Worm (Caenorhabditis elegans) whole organism, early embryonic: ENCODE data around the gene seb-3.

Source experiments
- B0310.2 ChIP-seq: sonication (generic microtip); optimal IDR thresholded peaks from 2 replicates; lab custom pipeline; 2016; ENCODE audit warnings: mild to moderate bottlenecking, missing genetic modification characterization, missing compliant biosample characterization
- F13C5.2 ChIP-seq: sonication (generic microtip); optimal IDR thresholded peaks from 2 replicates; lab custom pipeline; 2017; ENCODE audit warnings: mild to moderate bottlenecking, missing genetic modification characterization, inconsistent platforms, missing compliant biosample characterization
- aly-1 ChIP-seq: sonication (generic microtip); optimal IDR thresholded peaks from 2 replicates; lab custom pipeline; 2016; ENCODE audit warnings: missing genetic modification characterization, missing compliant biosample characterization
- ama-1 ChIP-seq: fragments of 150-350 bp; optimal IDR thresholded peaks from 2 replicates; lab custom pipeline; 2014
- ceh-13 ChIP-seq: fragments of 200-800 bp; sonication (Bioruptor generic); optimal IDR thresholded peaks from 2 replicates; lab custom pipeline; 2018; ENCODE audit warnings: mild to moderate bottlenecking, missing genetic modification characterization, missing compliant biosample characterization
- ceh-36 ChIP-seq: sonication (generic microtip); optimal IDR thresholded peaks from 2 replicates; lab custom pipeline; 2016; ENCODE audit warnings: missing genetic modification characterization, inconsistent platforms, missing compliant biosample characterization
- ets-7 ChIP-seq: sonication (generic microtip); optimal IDR thresholded peaks from 2 replicates; lab custom pipeline; 2016; ENCODE audit warnings: missing genotype, missing genetic modification characterization, missing compliant biosample characterization
- flt-1 ChIP-seq: fragments of 200-800 bp; sonication (Bioruptor generic); IDR thresholded peaks from 2 replicates; pipeline ENCODE4 v1.3.6; 2022; ENCODE audit warnings: missing genetic modification characterization, missing compliant biosample characterization
- hmbx-1 ChIP-seq: sonication (generic microtip); optimal IDR thresholded peaks from 2 replicates; lab custom pipeline; 2016; ENCODE audit warnings: mild to moderate bottlenecking, missing genetic modification characterization, missing compliant biosample characterization
- hmg-4 ChIP-seq: fragments of 200-800 bp; sonication (Bioruptor generic); optimal IDR thresholded peaks from 2 replicates; lab custom pipeline; 2018; ENCODE audit warnings: mild to moderate bottlenecking, missing genetic modification characterization, missing compliant biosample characterization
- hnd-1 ChIP-seq: sonication (generic microtip); optimal IDR thresholded peaks from 2 replicates; lab custom pipeline; 2016; ENCODE audit warnings: missing genetic modification characterization, missing compliant biosample characterization
- pes-1 ChIP-seq: fragments of 200-800 bp; sonication (Bioruptor generic); IDR thresholded peaks from 2 replicates; pipeline ENCODE4 v1.3.6; 2022; ENCODE audit warnings: missing genetic modification reagents, missing genetic modification characterization, missing compliant biosample characterization
- scrt-1 ChIP-seq: fragments of 200-800 bp; sonication (Bioruptor generic); IDR thresholded peaks from 2 replicates; pipeline ENCODE4 v1.3.6; 2022; ENCODE audit warnings: missing genetic modification characterization, missing compliant biosample characterization
- sea-1 ChIP-seq: fragments of 200-800 bp; sonication (Bioruptor generic); conservative IDR thresholded peaks from 2 replicates; pipeline ENCODE4 v1.3.6; 2022; ENCODE audit warnings: missing genetic modification characterization, missing compliant biosample characterization
- tbx-11 ChIP-seq: fragments of 200-800 bp; sonication (Bioruptor generic); IDR thresholded peaks from 2 replicates; pipeline ENCODE4 v1.3.6; 2022; ENCODE audit warnings: missing genetic modification characterization, missing compliant biosample characterization
- tbx-37 ChIP-seq: fragments of 200-800 bp; sonication (Bioruptor generic); conservative IDR thresholded peaks from 2 replicates; pipeline ENCODE4 v1.3.6; 2022; ENCODE audit warnings: missing genetic modification reagents, missing genetic modification characterization, missing compliant biosample characterization
- tra-4 ChIP-seq: sonication (generic microtip); optimal IDR thresholded peaks from 2 replicates; lab custom pipeline; 2017; ENCODE audit warnings: missing genetic modification characterization, missing compliant biosample characterization

The seb-3 gene

ce11 chrX:15026008-15026407 is at the start of gene seb-3:
seb-3 (plus strand) TSS chrX:15026308.
- TF ChIP-seq flt-1 (GFP tag; lab: Robert Waterston, UW) (no peak), ets-7 (no peak), aly-1 (tag; lab: Kevin White, UChicago) (no peak), tbx-37 (no peak), ama-1 (lab: Kevin White, UChicago) (no peak)

DNA sequence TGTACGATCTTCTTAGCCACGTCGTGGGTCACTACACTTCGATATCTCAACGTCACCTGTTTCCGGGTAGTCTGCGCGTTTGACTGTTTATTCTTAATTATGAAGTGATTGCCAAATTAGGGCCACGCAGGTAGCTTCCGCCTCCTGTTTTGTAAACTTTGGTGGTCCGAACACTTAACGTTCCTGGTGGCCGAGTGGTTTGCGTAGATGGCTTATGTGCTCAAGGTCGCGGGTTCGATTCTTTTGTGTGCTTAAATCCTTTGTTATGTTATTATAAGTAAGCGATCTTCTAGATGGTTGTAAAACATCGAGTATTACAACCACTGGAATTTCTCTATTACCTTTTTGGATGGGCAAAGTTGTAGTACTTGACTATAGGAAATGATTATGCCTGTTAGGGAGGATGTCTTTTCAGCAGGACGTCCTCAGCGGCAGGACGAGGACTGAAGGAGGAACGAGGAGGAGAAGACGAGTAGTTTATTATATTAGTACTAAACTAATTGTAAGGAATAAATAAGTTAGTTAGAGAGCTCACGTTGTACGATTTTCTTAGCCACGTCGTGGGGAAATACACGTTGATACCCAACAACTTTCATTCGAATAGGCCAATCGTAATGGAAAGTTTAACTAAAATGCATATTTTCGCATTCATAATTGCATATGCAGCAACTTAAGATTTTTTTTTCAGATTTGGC is 49.1 kb upstream of the seb-3 start:
- TF ChIP-seq hnd-1 (no peak), tbx-37 (no peak), sea-1 (GFP tag; lab: Robert Waterston, UW) (no peak), hmbx-1 (tag; lab: Kevin White, UChicago) (no peak), ceh-13 (GFP tag; lab: Kevin White, UChicago) (no peak), aly-1 (tag; lab: Kevin White, UChicago) (no peak), pes-1 (no peak), scrt-1 (GFP tag; lab: Robert Waterston, UW) (no peak), ceh-36 (no peak), tbx-11 (GFP tag; lab: Robert Waterston, UW) (no peak), flt-1 (GFP tag; lab: Robert Waterston, UW) (no peak), hmg-4 (GFP tag; lab: Kevin White, UChicago) (no peak), B0310.2 (tag; lab: Kevin White, UChicago) (no peak), tra-4 (tag; lab: Kevin White, UChicago) (no peak), F13C5.2 (tag; lab: Kevin White, UChicago) (no peak)

- no peak for TF ChIP-seq scrt-1 (GFP tag; lab: Robert Waterston, UW)
- TF ChIP-seq hmg-4 (GFP tag; lab: Kevin White, UChicago) = no peak
- TF ChIP-seq ets-7 = no peak
- no peak for TF ChIP-seq ama-1 (lab: Kevin White, UChicago)
- no peak for TF ChIP-seq hnd-1
- no peak for TF ChIP-seq tbx-11 (GFP tag; lab: Robert Waterston, UW)
- TF ChIP-seq ceh-36 = no peak
- TF ChIP-seq pes-1 = no peak
- TF ChIP-seq aly-1 (tag; lab: Kevin White, UChicago) = no peak
- no peak for TF ChIP-seq flt-1 (GFP tag; lab: Robert Waterston, UW)
- no peak for TF ChIP-seq ceh-13 (GFP tag; lab: Kevin White, UChicago)
- no peak for TF ChIP-seq tra-4 (tag; lab: Kevin White, UChicago)
- TF ChIP-seq tbx-37 = no peak
- TF ChIP-seq hmbx-1 (tag; lab: Kevin White, UChicago) = no peak
- TF ChIP-seq F13C5.2 (tag; lab: Kevin White, UChicago) = no peak
- no peak for TF ChIP-seq B0310.2 (tag; lab: Kevin White, UChicago)
These were observed 47.4 kb upstream of the seb-3 start for ce11 chrX:14978756-14979155.

DNA sequence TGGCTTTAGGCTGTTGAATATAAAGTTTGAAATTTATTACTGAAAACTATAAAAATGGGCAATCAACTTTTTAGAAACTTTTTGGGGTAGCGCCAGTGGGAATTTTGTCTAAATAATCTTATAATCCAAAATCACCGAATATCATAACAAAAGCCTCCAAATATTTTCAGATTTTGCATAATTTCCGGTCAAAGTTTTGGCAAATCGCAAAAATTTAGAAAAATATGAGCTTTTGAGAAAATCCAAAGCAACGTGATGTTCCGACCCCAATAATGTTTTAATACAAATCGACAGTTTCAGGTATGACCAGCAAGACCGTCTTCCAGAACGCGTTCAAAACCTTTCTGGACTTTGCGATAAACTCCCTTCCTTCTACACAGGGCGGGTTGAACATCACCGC is 46.7 kb upstream of the seb-3 start, which contains the start of gene emre-1:
TSS of gene emre-1 (plus strand) at position 301 of the 400 bp plus-strand sequence.
- TF ChIP-seq hmg-4 (GFP tag; lab: Kevin White, UChicago) = no peak

DNA sequence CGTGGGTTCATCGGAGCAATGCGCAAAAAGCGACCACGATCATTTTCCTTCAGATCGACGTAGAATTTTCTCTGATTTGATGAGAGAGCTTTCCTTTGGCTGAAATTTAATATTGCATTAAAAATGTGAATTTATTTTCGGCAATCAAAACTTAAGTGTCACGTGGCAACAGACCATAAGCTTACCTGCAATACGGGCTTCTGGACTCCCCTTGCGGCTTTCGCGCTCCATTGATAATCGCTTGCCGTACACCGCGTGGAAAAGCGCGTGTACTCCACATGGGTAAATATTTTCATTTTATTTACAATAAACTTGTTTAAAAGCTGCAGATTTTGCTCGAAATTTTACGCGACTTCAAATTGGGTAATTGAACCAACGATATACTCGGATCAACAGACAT is 43.6 kb upstream of the seb-3 start, which contains the start of gene plp-2:
TSS of gene plp-2 (minus strand) at position 280 of the 400 bp plus-strand sequence.
- TF ChIP-seq ets-7 (no peak), tra-4 (tag; lab: Kevin White, UChicago) (no peak), scrt-1 (GFP tag; lab: Robert Waterston, UW) (no peak), flt-1 (GFP tag; lab: Robert Waterston, UW) (no peak), hnd-1 (no peak), B0310.2 (tag; lab: Kevin White, UChicago) (no peak), ceh-36 (no peak), tbx-11 (GFP tag; lab: Robert Waterston, UW) (no peak), pes-1 (no peak), F13C5.2 (tag; lab: Kevin White, UChicago) (no peak), sea-1 (GFP tag; lab: Robert Waterston, UW) (no peak)

DNA sequence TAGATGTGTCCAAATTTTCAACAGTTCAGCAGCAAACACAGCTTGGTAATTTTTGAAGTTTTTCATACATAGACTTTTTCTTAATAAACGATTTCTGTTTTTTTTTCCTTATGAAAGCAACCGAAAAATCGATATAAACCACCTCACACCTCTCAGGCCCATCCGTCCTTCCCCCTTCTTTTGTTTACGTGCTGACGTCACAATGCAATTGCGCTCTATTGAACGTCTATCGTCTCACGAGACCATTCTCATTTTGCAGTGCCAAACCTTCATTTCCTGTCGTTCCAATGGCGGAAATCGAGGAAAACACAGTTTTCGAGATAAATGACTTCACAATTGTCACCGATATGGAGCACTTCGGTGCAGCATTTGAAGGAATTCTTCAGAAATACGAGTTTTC is 42.8 kb upstream of the seb-3 start, which contains the start of gene rbg-1:
TSS of gene rbg-1 (plus strand) at position 260 of the 400 bp plus-strand sequence.
- no peak for TF ChIP-seq hnd-1
- no peak for TF ChIP-seq ceh-13 (GFP tag; lab: Kevin White, UChicago)
- no peak for TF ChIP-seq scrt-1 (GFP tag; lab: Robert Waterston, UW)
- TF ChIP-seq ama-1 (lab: Kevin White, UChicago) = no peak
- no peak for TF ChIP-seq hmg-4 (GFP tag; lab: Kevin White, UChicago)
- no peak for TF ChIP-seq F13C5.2 (tag; lab: Kevin White, UChicago)
- no peak for TF ChIP-seq ets-7
- TF ChIP-seq hmbx-1 (tag; lab: Kevin White, UChicago) = no peak
- no peak for TF ChIP-seq tra-4 (tag; lab: Kevin White, UChicago)
- TF ChIP-seq tbx-37 = no peak
- no peak for TF ChIP-seq flt-1 (GFP tag; lab: Robert Waterston, UW)
- TF ChIP-seq aly-1 (tag; lab: Kevin White, UChicago) = no peak
- TF ChIP-seq ceh-36 = no peak
- TF ChIP-seq B0310.2 (tag; lab: Kevin White, UChicago) = no peak
- TF ChIP-seq sea-1 (GFP tag; lab: Robert Waterston, UW) = no peak
- no peak for TF ChIP-seq tbx-11 (GFP tag; lab: Robert Waterston, UW)
- no peak for TF ChIP-seq pes-1

DNA sequence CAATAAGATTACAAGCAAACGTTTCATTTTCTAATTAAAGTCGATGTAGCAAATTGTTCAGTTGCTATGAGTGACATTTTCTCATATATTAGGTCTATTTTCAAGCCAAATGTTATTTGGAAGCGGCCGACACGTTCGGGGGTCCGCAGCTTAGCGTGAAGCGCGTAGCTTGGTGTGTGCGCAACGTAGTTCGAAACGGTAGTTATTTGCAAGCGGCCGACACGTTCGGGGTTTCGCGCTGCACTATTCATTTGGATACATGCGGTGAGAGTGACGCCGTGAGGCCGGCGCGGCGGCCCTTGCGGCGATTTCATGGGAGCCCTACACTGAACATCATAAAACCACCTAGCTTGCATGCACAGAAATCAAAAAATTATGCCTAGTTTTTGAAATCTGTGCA is 37.9 kb upstream of the seb-3 start:
- TF ChIP-seq tbx-11 (GFP tag; lab: Robert Waterston, UW) = no peak
- TF ChIP-seq tbx-37 = no peak
- TF ChIP-seq hmg-4 (GFP tag; lab: Kevin White, UChicago) = no peak
- no peak for TF ChIP-seq flt-1 (GFP tag; lab: Robert Waterston, UW)

- TF ChIP-seq flt-1 (GFP tag; lab: Robert Waterston, UW) (no peak), tbx-11 (GFP tag; lab: Robert Waterston, UW) (no peak), aly-1 (tag; lab: Kevin White, UChicago) (no peak), ama-1 (lab: Kevin White, UChicago) (no peak), F13C5.2 (tag; lab: Kevin White, UChicago) (no peak), pes-1 (no peak), ets-7 (no peak), hmg-4 (GFP tag; lab: Kevin White, UChicago) (no peak), sea-1 (GFP tag; lab: Robert Waterston, UW) (no peak), B0310.2 (tag; lab: Kevin White, UChicago) (no peak), ceh-13 (GFP tag; lab: Kevin White, UChicago) (no peak), ceh-36 (no peak), scrt-1 (GFP tag; lab: Robert Waterston, UW) (no peak), hmbx-1 (tag; lab: Kevin White, UChicago) (no peak), hnd-1 (no peak), tbx-37 (no peak), tra-4 (tag; lab: Kevin White, UChicago) (no peak)
These were observed 34.8 kb upstream of the seb-3 start, which contains the start of gene iglr-1 for ce11 chrX:14991280-14991679. iglr-1 (minus strand) TSS chrX:14991380.
